Worm (Caenorhabditis elegans) whole organism, early embryonic: Measurements from ENCODE around the gene math-49.

Experiments used
- F13C5.2 ChIP-seq: sonication (generic microtip); optimal IDR thresholded peaks from 2 replicates; lab custom pipeline; 2017; ENCODE audit warnings: mild to moderate bottlenecking, missing genetic modification characterization, inconsistent platforms, missing compliant biosample characterization
- aly-1 ChIP-seq: sonication (generic microtip); optimal IDR thresholded peaks from 2 replicates; lab custom pipeline; 2016; ENCODE audit warnings: missing genetic modification characterization, missing compliant biosample characterization
- ceh-13 ChIP-seq: fragments of 200-800 bp; sonication (Bioruptor generic); optimal IDR thresholded peaks from 2 replicates; lab custom pipeline; 2018; ENCODE audit warnings: mild to moderate bottlenecking, missing genetic modification characterization, missing compliant biosample characterization
- hmbx-1 ChIP-seq: sonication (generic microtip); optimal IDR thresholded peaks from 2 replicates; lab custom pipeline; 2016; ENCODE audit warnings: mild to moderate bottlenecking, missing genetic modification characterization, missing compliant biosample characterization
- tra-4 ChIP-seq: sonication (generic microtip); optimal IDR thresholded peaks from 2 replicates; lab custom pipeline; 2017; ENCODE audit warnings: missing genetic modification characterization, missing compliant biosample characterization

ce11 chrII:1921018-1921417 lies 34.5 kb downstream of the math-49 start, which contains the start of gene bath-7:
- TF ChIP-seq tra-4 (tag; lab: Kevin White, UChicago) (no peak), F13C5.2 (tag; lab: Kevin White, UChicago) (no peak), ceh-13 (no peak), aly-1 (tag; lab: Kevin White, UChicago) (no peak), hmbx-1 (tag; lab: Kevin White, UChicago) (no peak)
